Fruit fly (Drosophila melanogaster): ENCODE measurements around the gene CG11585.

The CG11585 gene

DNA sequence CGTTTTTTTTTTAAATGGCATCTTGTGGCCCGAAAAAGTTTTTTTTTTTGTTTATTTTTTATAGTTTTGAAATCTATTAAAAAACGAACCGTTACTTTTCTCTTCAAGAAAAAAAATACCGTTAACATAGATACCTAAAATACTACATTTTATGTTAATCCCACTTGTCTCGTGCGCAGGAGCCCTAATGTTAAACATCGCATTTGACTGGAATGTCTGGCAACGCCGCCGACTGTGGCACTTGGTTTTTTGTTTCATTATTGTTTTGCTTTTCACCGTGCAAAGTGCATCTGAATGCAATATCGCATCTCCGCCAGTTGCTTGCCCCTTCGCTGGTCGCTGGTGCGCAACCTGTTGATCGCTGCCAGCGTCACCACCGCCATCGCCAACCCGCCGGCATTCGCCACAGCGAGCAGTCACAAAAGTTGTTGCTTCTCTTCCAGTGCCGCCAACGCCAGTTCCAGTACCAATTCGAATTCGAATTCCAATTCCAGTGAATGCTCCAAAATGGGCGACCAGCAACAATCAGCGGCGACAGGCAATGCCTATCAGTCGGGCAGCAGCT is 10.7 kb downstream of the CG11585 start, which contains the start of gene CG11590:
Gene CG11590, plus strand, starts transcription at position 212 of the 565 bp plus-strand sequence.
- TF ChIP-seq Vsx2 (GFP tag; optimal IDR thresholded peaks at IDR 0.05; ENCODE audit: partially characterized antibody) (peak; percentile 96), Dif (GFP tag; optimal IDR thresholded peaks at IDR 0.05; ENCODE audit: partially characterized antibody) (peak; percentile 88), CG32264 (GFP tag; optimal IDR thresholded peaks at IDR 0.05) (no peak)

DNA sequence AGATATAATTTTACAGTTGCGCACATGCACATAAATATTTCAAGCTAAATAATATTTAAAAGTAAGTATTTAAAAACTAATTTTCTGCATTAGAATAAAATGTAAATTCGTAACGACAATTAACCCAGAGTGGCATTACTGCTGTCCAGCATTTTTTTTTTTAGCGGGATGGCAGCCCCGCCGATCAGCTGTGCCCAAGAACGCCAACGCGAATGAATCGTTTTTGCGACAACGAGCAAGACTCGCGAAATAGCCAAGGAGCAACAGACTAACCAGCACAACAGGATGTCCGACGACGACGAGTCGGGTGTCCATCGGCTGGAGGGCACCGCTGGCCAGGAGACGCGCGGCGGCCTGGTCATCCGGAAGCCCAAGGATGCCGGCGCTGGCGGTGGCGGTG is 11.9 kb downstream of the CG11585 start, which contains the start of gene Prp16:
Gene Prp16, plus strand, starts transcription at position 185 of the 400 bp plus-strand sequence.
- TF ChIP-seq sv (GFP tag; optimal IDR thresholded peaks at IDR 0.05), result no peak
- no peak for TF ChIP-seq Dfd (GFP tag; optimal IDR thresholded peaks at IDR 0.05)
- TF ChIP-seq dmrt93B (GFP tag; optimal IDR thresholded peaks at IDR 0.05), result no peak
- TF ChIP-seq fru (GFP tag; optimal IDR thresholded peaks at IDR 0.05), result no peak
- no peak for TF ChIP-seq OdsH (GFP tag; optimal IDR thresholded peaks at IDR 0.05)
- TF ChIP-seq foxo (GFP tag; optimal IDR thresholded peaks at IDR 0.05), result no peak
- TF ChIP-seq lola (GFP tag; optimal IDR thresholded peaks at IDR 0.05), result no peak
- no peak for TF ChIP-seq Vsx2 (GFP tag; optimal IDR thresholded peaks at IDR 0.05; ENCODE audit: partially characterized antibody)

DNA sequence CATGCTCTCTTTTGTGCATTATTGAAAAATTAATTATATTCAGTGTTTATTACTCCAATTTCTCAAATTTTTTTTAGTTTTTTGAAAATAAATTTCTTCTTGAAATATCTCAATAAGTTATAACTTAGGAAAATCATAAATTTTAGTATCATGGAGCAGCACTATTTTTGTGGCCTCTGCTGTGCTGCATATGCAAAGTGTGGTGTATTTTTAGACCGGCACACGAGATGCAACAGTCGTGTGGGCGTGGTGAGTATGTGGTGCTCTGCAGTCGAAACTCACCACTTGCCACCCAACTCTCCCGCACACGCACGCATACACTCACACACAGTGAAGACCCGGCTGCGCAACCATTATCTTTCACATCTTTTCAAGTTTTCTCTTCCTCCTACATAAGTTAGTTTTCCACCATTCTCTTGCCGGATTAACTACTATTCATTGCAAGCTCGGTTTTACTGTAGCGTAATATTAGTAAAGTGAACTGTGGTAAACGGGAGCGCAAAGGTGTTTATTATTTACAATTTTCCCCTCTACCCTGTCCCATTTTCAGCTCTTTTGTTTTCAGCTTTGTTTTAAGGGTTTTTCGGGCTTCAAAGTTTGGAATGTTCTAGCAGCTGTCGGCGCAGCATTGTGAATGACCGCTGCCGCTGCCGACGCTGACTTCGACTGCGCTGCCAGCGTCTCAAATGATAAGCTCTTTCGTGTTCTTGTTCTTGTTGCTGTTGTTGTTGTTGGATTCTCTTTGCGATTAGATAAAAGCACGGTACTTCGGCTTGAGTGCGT is 19.3 kb downstream of the CG11585 start:
- TF ChIP-seq h (GFP tag; optimal IDR thresholded peaks at IDR 0.05) (peak; percentile 69), rgr (GFP tag; optimal IDR thresholded peaks at IDR 0.05) (peak; percentile 33), dmrt93B (GFP tag; optimal IDR thresholded peaks at IDR 0.05) (peak; percentile 33), Abd-B (GFP tag; optimal IDR thresholded peaks at IDR 0.05) (no peak), woc (GFP tag; optimal IDR thresholded peaks at IDR 0.05) (peak; percentile 27), Sp1 (GFP tag; optimal IDR thresholded peaks at IDR 0.05) (peak; percentile 68), Dif (GFP tag; optimal IDR thresholded peaks at IDR 0.05; ENCODE audit: partially characterized antibody) (no peak), CrebA (GFP tag; optimal IDR thresholded peaks at IDR 0.05; ENCODE audit: borderline replicate concordance) (no peak), ey (GFP tag; optimal IDR thresholded peaks at IDR 0.05) (peak; percentile 37), Hr78 (GFP tag; optimal IDR thresholded peaks at IDR 0.05) (no peak), CG9705 (GFP tag; optimal IDR thresholded peaks at IDR 0.05) (peak; percentile 17), psq (GFP tag; optimal IDR thresholded peaks at IDR 0.05) (peak; percentile 44), foxo (GFP tag; optimal IDR thresholded peaks at IDR 0.05) (peak in 1 of 2 experiments; percentile 75), N (GFP tag; optimal IDR thresholded peaks at IDR 0.05) (no peak), fru (GFP tag; optimal IDR thresholded peaks at IDR 0.05) (peak; percentile 58), HLH106 (tag; optimal IDR thresholded peaks at IDR 0.05) (peak; percentile 56), br (GFP tag; optimal IDR thresholded peaks at IDR 0.05) (peak; percentile 17)

DNA sequence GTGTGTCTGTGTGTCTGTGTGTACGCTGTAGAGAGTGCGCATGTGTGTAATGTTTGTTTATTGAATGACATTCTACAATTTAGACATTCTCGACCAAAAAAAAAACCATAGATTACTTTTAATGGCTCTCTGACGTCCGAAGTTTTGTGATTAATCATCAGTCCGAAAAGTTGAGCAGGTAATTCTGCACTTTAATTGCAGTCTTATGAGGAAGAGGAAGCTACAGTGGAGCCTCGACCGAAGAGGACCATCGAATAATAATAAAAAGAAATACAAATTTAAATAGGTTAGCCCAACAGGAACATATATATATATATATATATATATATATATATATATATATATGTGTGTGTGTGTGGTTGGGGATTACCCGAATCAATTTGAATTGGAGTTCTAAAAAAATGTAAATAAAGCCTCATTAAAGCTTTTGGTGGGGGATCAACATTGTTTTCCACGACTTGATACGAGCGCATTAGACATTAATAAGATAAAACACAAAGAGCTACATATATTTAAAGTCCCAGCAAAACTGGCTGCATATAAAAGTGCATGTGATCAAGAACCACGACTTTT is 20.0 kb downstream of the CG11585 start:
- TF ChIP-seq Rel (GFP tag; optimal IDR thresholded peaks at IDR 0.05) (no peak), Rel (tag; optimal IDR thresholded peaks at IDR 0.05) (peak; percentile 62), Sp1 (GFP tag; optimal IDR thresholded peaks at IDR 0.05) (peak; percentile 2), h (GFP tag; optimal IDR thresholded peaks at IDR 0.05) (peak; percentile 19), foxo (GFP tag; optimal IDR thresholded peaks at IDR 0.05) (peak in 1 of 2 experiments; percentile 28), ey (GFP tag; optimal IDR thresholded peaks at IDR 0.05) (peak; percentile 20), Dif (GFP tag; optimal IDR thresholded peaks at IDR 0.05; ENCODE audit: partially characterized antibody) (no peak), N (GFP tag; optimal IDR thresholded peaks at IDR 0.05) (no peak), fru (GFP tag; optimal IDR thresholded peaks at IDR 0.05) (peak; percentile 2)

DNA sequence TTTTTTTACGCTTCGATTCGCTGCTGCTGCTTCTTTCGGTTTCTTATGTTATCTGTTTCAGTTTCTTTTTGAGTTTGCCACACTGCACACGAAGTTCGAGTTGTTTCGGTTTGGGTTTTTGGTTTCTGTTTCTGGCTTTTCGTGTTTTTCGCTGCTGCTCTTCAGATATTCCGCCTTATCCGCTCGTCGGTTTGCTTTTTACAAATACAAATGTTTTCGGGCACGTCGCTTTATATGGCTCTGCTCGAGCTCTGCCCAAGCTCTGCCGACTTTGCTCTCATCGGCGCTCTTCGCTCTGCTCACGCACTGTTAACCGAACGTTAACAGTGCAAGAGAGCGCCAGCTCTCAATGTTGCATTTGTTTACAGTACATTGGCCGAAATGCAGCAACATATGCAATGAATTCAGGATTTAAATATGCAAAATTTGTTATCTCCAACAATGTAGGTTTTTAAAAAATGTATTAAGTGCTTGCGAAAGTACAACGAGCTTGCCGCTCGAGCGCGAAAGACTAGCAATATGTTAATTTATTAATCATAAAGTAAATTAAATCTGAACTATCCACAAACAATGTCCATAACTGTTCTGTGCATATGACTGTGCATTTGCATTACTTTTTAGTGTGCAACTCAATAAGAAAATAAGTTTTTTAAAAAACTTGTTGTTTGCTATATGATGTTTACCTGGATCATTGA is 22.1 kb downstream of the CG11585 start:
- TF ChIP-seq foxo (GFP tag; optimal IDR thresholded peaks at IDR 0.05) (peak in 1 of 2 experiments; percentile 7), dl (GFP tag; optimal IDR thresholded peaks at IDR 0.05; ENCODE audit: insufficient read depth in 1 of 2, partially characterized antibody in 2 of 2) (peak in 1 of 2 experiments; percentile 44), Vsx2 (GFP tag; optimal IDR thresholded peaks at IDR 0.05; ENCODE audit: partially characterized antibody) (peak; percentile 24), Dif (GFP tag; optimal IDR thresholded peaks at IDR 0.05; ENCODE audit: partially characterized antibody) (peak; percentile 66), h (GFP tag; optimal IDR thresholded peaks at IDR 0.05) (peak; percentile 2), psq (GFP tag; optimal IDR thresholded peaks at IDR 0.05) (peak; percentile 55), Hr83 (GFP tag; optimal IDR thresholded peaks at IDR 0.05; ENCODE audit: poor library complexity, severe bottlenecking) (no peak), CrebA (GFP tag; optimal IDR thresholded peaks at IDR 0.05; ENCODE audit: borderline replicate concordance) (peak; percentile 29), fru (GFP tag; optimal IDR thresholded peaks at IDR 0.05) (peak; percentile 31), woc (GFP tag; optimal IDR thresholded peaks at IDR 0.05) (peak; percentile 23), N (GFP tag; optimal IDR thresholded peaks at IDR 0.05) (no peak), Abd-B (GFP tag; optimal IDR thresholded peaks at IDR 0.05) (no peak), Rel (GFP tag; optimal IDR thresholded peaks at IDR 0.05) (no peak), Rel (tag; optimal IDR thresholded peaks at IDR 0.05) (peak; percentile 53), brk (GFP tag; optimal IDR thresholded peaks at IDR 0.05) (no peak)

All from whole organism, wandering third instar larva.